Fruit fly (Drosophila melanogaster) whole organism, wandering third instar larva: ENCODE measurements around the gene msps.

Experiments
- Abd-B ChIP-seq: fragments of >200 bp; optimal IDR thresholded peaks from 2 replicates; lab custom pipeline; 2017; ENCODE audit warnings: missing biosample characterization, missing genetic modification characterization
- CG32264 ChIP-seq: fragments of 200-800 bp; sonication (Bioruptor generic); optimal IDR thresholded peaks from 2 replicates; lab custom pipeline; 2016; ENCODE audit warnings: missing biosample characterization, missing genetic modification characterization
- CG9705 ChIP-seq: fragments of 200-800 bp; sonication (Bioruptor generic); optimal IDR thresholded peaks from 2 replicates; lab custom pipeline; 2018; ENCODE audit warnings: missing biosample characterization, mild to moderate bottlenecking, missing genetic modification characterization
- CrebA ChIP-seq: fragments of 200-800 bp; sonication (Bioruptor generic); optimal IDR thresholded peaks from 2 replicates; lab custom pipeline; 2016; ENCODE audit warnings: missing biosample characterization, mild to moderate bottlenecking, missing genetic modification characterization, borderline replicate concordance
- Dfd ChIP-seq: fragments of >200 bp; optimal IDR thresholded peaks from 2 replicates; lab custom pipeline; 2017; ENCODE audit warnings: missing biosample characterization, missing genetic modification characterization
- Dif ChIP-seq: fragments of 200-275, 200-300 bp; sonication (Bioruptor generic); optimal IDR thresholded peaks from 2 replicates; lab custom pipeline; 2018; ENCODE audit warnings: missing biosample characterization, missing genetic modification characterization; ENCODE audit not compliant: partially characterized antibody
- GATAd ChIP-seq: sonication (Bioruptor generic); optimal IDR thresholded peaks from 2 replicates; lab custom pipeline; 2016; ENCODE audit warnings: missing biosample characterization, missing genetic modification characterization
- HLH106 ChIP-seq: fragments of 200-800 bp; optimal IDR thresholded peaks from 3 replicates; lab custom pipeline; 2019; ENCODE audit warnings: missing biosample characterization, mild to moderate bottlenecking, missing genetic modification characterization, moderate library complexity
- Hnf4 ChIP-seq: fragments of 200-800 bp; sonication (Bioruptor generic); optimal IDR thresholded peaks from 2 replicates; lab custom pipeline; 2016; ENCODE audit warnings: missing biosample characterization, mild to moderate bottlenecking, missing genetic modification characterization
- Hr78 ChIP-seq: fragments of >200 bp; optimal IDR thresholded peaks from 2 replicates; lab custom pipeline; 2017; ENCODE audit warnings: missing biosample characterization, missing genetic modification characterization
- Hr83 ChIP-seq: fragments of 200-300 bp; sonication (Bioruptor generic); optimal IDR thresholded peaks from 2 replicates; lab custom pipeline; 2016; ENCODE audit warnings: missing biosample characterization, mild to moderate bottlenecking, missing genetic modification characterization, moderate library complexity; ENCODE audit not compliant: poor library complexity, severe bottlenecking
- Jra ChIP-seq: sonication (Bioruptor generic); optimal IDR thresholded peaks from 2 replicates; lab custom pipeline; 2016; ENCODE audit warnings: missing biosample characterization, missing genetic modification characterization
- Mio ChIP-seq: sonication (Bioruptor generic); optimal IDR thresholded peaks from 2 replicates; lab custom pipeline; 2016; ENCODE audit warnings: missing biosample characterization, missing genetic modification characterization
- Myc ChIP-seq: fragments of >200 bp; optimal IDR thresholded peaks from 2 replicates; lab custom pipeline; 2017
- N ChIP-seq: fragments of >200 bp; optimal IDR thresholded peaks from 2 replicates; lab custom pipeline; 2018; ENCODE audit warnings: missing biosample characterization, missing external identifiers, missing genetic modification characterization
- OdsH ChIP-seq: fragments of 200-800 bp; sonication (Bioruptor generic); optimal IDR thresholded peaks from 2 replicates; lab custom pipeline; 2016; ENCODE audit warnings: missing biosample characterization, mild to moderate bottlenecking, missing genetic modification characterization
- Rel ChIP-seq, 2 experiments: fragments of 200-800 bp; sonication (Bioruptor generic) in 1 of 2; optimal IDR thresholded peaks; 2 replicates in 1 of 2; 3 replicates in 1 of 2; lab custom pipeline; 2016 to 2019; ENCODE audit warnings: mild to moderate bottlenecking in 2 of 2, missing biosample characterization in 2 of 2, missing genetic modification characterization in 2 of 2, moderate library complexity in 1 of 2
- Sp1 ChIP-seq: fragments of 200-800 bp; sonication (Bioruptor generic); optimal IDR thresholded peaks from 3 replicates; lab custom pipeline; 2019; ENCODE audit warnings: missing biosample characterization, mild to moderate bottlenecking, missing genetic modification characterization, moderate library complexity
- Vsx2 ChIP-seq: fragments of 200-300, 225-300 bp; sonication (Bioruptor generic); optimal IDR thresholded peaks from 2 replicates; lab custom pipeline; 2018; ENCODE audit warnings: missing biosample characterization, missing genetic modification characterization; ENCODE audit not compliant: partially characterized antibody
- br ChIP-seq: fragments of 200-800 bp; sonication (Bioruptor generic); optimal IDR thresholded peaks from 2 replicates; lab custom pipeline; 2016; ENCODE audit warnings: missing biosample characterization, missing genetic modification characterization
- brk ChIP-seq: fragments of 200-800 bp; sonication (Bioruptor generic); optimal IDR thresholded peaks from 2 replicates; lab custom pipeline; 2016; ENCODE audit warnings: missing biosample characterization, mild to moderate bottlenecking, missing genetic modification characterization
- dl ChIP-seq, 2 experiments: fragments of 175-275, 200-275 bp in 1 of 2; fragments of 200-275 bp in 1 of 2; sonication (Bioruptor generic); optimal IDR thresholded peaks; lab custom pipeline; 2018; ENCODE audit warnings: mild to moderate bottlenecking in 2 of 2, missing biosample characterization in 2 of 2, missing genetic modification characterization in 2 of 2, moderate library complexity in 2 of 2; ENCODE audit not compliant: partially characterized antibody in 2 of 2, insufficient read depth in 1 of 2
- dmrt93B ChIP-seq: fragments of 200-800 bp; sonication (Bioruptor generic); optimal IDR thresholded peaks from 2 replicates; lab custom pipeline; 2018; ENCODE audit warnings: missing biosample characterization, mild to moderate bottlenecking, missing genetic modification characterization
- dsf ChIP-seq: sonication (Bioruptor generic); optimal IDR thresholded peaks from 2 replicates; lab custom pipeline; 2016; ENCODE audit warnings: missing biosample characterization, missing genetic modification characterization, borderline replicate concordance
- ey ChIP-seq: fragments of 200-800 bp; sonication (Bioruptor generic); optimal IDR thresholded peaks from 2 replicates; lab custom pipeline; 2016; ENCODE audit warnings: missing biosample characterization, missing genetic modification characterization
- foxo ChIP-seq, 2 experiments: fragments of 200-800 bp; sonication (Bioruptor generic); optimal IDR thresholded peaks; 2 replicates in 1 of 2; 3 replicates in 1 of 2; lab custom pipeline; 2016 to 2017; ENCODE audit warnings: missing biosample characterization in 2 of 2, missing genetic modification characterization in 2 of 2
- fru ChIP-seq: fragments of 200-800 bp; sonication (Bioruptor generic); optimal IDR thresholded peaks from 3 replicates; lab custom pipeline; 2016; ENCODE audit warnings: missing biosample characterization, mild to moderate bottlenecking, missing genetic modification characterization
- h ChIP-seq: fragments of 200-800 bp; sonication (Bioruptor generic); optimal IDR thresholded peaks from 3 replicates; lab custom pipeline; 2016; ENCODE audit warnings: missing biosample characterization, mild to moderate bottlenecking, missing genetic modification characterization
- jim ChIP-seq: fragments of 175-275, 200-325 bp; sonication (Bioruptor generic); optimal IDR thresholded peaks from 2 replicates; lab custom pipeline; 2016; ENCODE audit warnings: missing biosample characterization, mild to moderate bottlenecking, missing genetic modification characterization
- lola ChIP-seq: fragments of >200 bp; optimal IDR thresholded peaks from 2 replicates; lab custom pipeline; 2017; ENCODE audit warnings: missing biosample characterization, missing genetic modification characterization
- pan ChIP-seq: fragments of >200 bp; optimal IDR thresholded peaks from 2 replicates; lab custom pipeline; 2017
- psq ChIP-seq: fragments of 200-800 bp; sonication (Bioruptor generic); optimal IDR thresholded peaks from 3 replicates; lab custom pipeline; 2017; ENCODE audit warnings: missing biosample characterization, mild to moderate bottlenecking, missing genetic modification characterization, moderate library complexity
- rgr ChIP-seq: fragments of 200-800 bp; sonication (Bioruptor generic); optimal IDR thresholded peaks from 3 replicates; lab custom pipeline; 2016; ENCODE audit warnings: missing biosample characterization, mild to moderate bottlenecking, missing genetic modification characterization
- sage ChIP-seq: fragments of 200-800 bp; sonication (Bioruptor generic); optimal IDR thresholded peaks from 2 replicates; lab custom pipeline; 2016; ENCODE audit warnings: missing biosample characterization, mild to moderate bottlenecking, missing genetic modification characterization
- sv ChIP-seq: fragments of 200-800 bp; sonication (Bioruptor generic); optimal IDR thresholded peaks from 3 replicates; lab custom pipeline; 2016; ENCODE audit warnings: missing biosample characterization, missing genetic modification characterization
- tai ChIP-seq: sonication (Bioruptor generic); optimal IDR thresholded peaks from 2 replicates; lab custom pipeline; 2016; ENCODE audit warnings: missing biosample characterization, missing genetic modification characterization
- usp ChIP-seq: fragments of >200 bp; optimal IDR thresholded peaks from 2 replicates; lab custom pipeline; 2017; ENCODE audit warnings: missing biosample characterization, missing genetic modification characterization
- woc ChIP-seq: sonication (Bioruptor generic); optimal IDR thresholded peaks from 2 replicates; lab custom pipeline; 2016; ENCODE audit warnings: missing biosample characterization, mild to moderate bottlenecking, missing genetic modification characterization

msps gene

dm6 chr3R:16091910-16092627 lies 41.5 kb downstream of the msps start:
- TF ChIP-seq Dfd (GFP tag; lab: Kevin White, UChicago) (no peak), Vsx2 (GFP tag; lab: Kevin White, UChicago) (no peak), Myc (lab: Kevin White, UChicago) (no peak), usp (GFP tag; lab: Kevin White, UChicago) (no peak), Sp1 (GFP tag; lab: Kevin White, UChicago) (no peak), foxo (GFP tag; optimal IDR thresholded peaks at IDR 0.05; lab: Kevin White, UChicago) (no peak), sv (GFP tag; lab: Kevin White, UChicago) (no peak), Dif (no peak), Hr78 (no peak)

dm6 chr3R:16094011-16094729 lies 43.6 kb downstream of the msps start:
- TF ChIP-seq br (peak; percentile 10), Sp1 (GFP tag; lab: Kevin White, UChicago) (peak; percentile 43), brk (GFP tag; lab: Kevin White, UChicago) (no peak), Hnf4 (no peak), dmrt93B (GFP tag; lab: Kevin White, UChicago) (peak; percentile 11), N (no peak), pan (lab: Kevin White, UChicago) (no peak), OdsH (GFP tag; lab: Kevin White, UChicago) (peak; percentile 38), Hr83 (GFP tag; lab: Kevin White, UChicago) (no peak), HLH106 (tag; lab: Kevin White, UChicago) (peak; percentile 37), woc (peak; percentile 67), sage (GFP tag; lab: Kevin White, UChicago) (no peak), h (GFP tag; lab: Kevin White, UChicago) (peak; percentile 51), dsf (GFP tag; lab: Kevin White, UChicago) (no peak), lola (GFP tag; lab: Kevin White, UChicago) (no peak), foxo (GFP tag; optimal IDR thresholded peaks at IDR 0.05; lab: Kevin White, UChicago) (peak in 1 of 2 experiments; percentile 67), jim (GFP tag; lab: Kevin White, UChicago) (no peak), GATAd (GFP tag; lab: Kevin White, UChicago) (no peak), Myc (lab: Kevin White, UChicago) (no peak), fru (GFP tag; lab: Kevin White, UChicago) (peak; percentile 55), usp (GFP tag; lab: Kevin White, UChicago) (no peak), Vsx2 (GFP tag; lab: Kevin White, UChicago) (no peak), dl (GFP tag; optimal IDR thresholded peaks at IDR 0.05; lab: Kevin White, UChicago; ENCODE audit: insufficient read depth in 1 of 2, partially characterized antibody in 2 of 2) (no peak), Dfd (GFP tag; lab: Kevin White, UChicago) (no peak), sv (GFP tag; lab: Kevin White, UChicago) (peak; percentile 55), rgr (peak; percentile 26), tai (GFP tag; lab: Kevin White, UChicago) (no peak), ey (peak; percentile 15), Mio (no peak), psq (GFP tag; lab: Kevin White, UChicago) (peak; percentile 51), Rel (GFP tag; optimal IDR thresholded peaks at IDR 0.05; lab: Kevin White, UChicago) (no peak), Rel (tag; optimal IDR thresholded peaks at IDR 0.05; lab: Kevin White, UChicago) (no peak), CG9705 (GFP tag; lab: Kevin White, UChicago) (no peak), Dif (no peak), Hr78 (no peak), Abd-B (GFP tag; lab: Kevin White, UChicago) (no peak), Jra (no peak), CrebA (GFP tag; lab: Kevin White, UChicago) (no peak), CG32264 (GFP tag; lab: Kevin White, UChicago) (no peak)
